Worm (Caenorhabditis elegans) whole organism, early embryonic: Measurements from ENCODE around the gene gcy-34.

ENCODE experiments used
- B0310.2 ChIP-seq: sonication (generic microtip); optimal IDR thresholded peaks from 2 replicates; lab custom pipeline; 2016; ENCODE audit warnings: mild to moderate bottlenecking, missing genetic modification characterization, missing compliant biosample characterization
- F13C5.2 ChIP-seq: sonication (generic microtip); optimal IDR thresholded peaks from 2 replicates; lab custom pipeline; 2017; ENCODE audit warnings: mild to moderate bottlenecking, missing genetic modification characterization, inconsistent platforms, missing compliant biosample characterization
- aly-1 ChIP-seq: sonication (generic microtip); optimal IDR thresholded peaks from 2 replicates; lab custom pipeline; 2016; ENCODE audit warnings: missing genetic modification characterization, missing compliant biosample characterization
- ama-1 ChIP-seq: fragments of 150-350 bp; optimal IDR thresholded peaks from 2 replicates; lab custom pipeline; 2014
- ceh-13 ChIP-seq: fragments of 200-800 bp; sonication (Bioruptor generic); optimal IDR thresholded peaks from 2 replicates; lab custom pipeline; 2018; ENCODE audit warnings: mild to moderate bottlenecking, missing genetic modification characterization, missing compliant biosample characterization
- ceh-36 ChIP-seq: sonication (generic microtip); optimal IDR thresholded peaks from 2 replicates; lab custom pipeline; 2016; ENCODE audit warnings: missing genetic modification characterization, inconsistent platforms, missing compliant biosample characterization
- ets-7 ChIP-seq: sonication (generic microtip); optimal IDR thresholded peaks from 2 replicates; lab custom pipeline; 2016; ENCODE audit warnings: missing genotype, missing genetic modification characterization, missing compliant biosample characterization
- flt-1 ChIP-seq: fragments of 200-800 bp; sonication (Bioruptor generic); IDR thresholded peaks from 2 replicates; pipeline ENCODE4 v1.3.6; 2022; ENCODE audit warnings: missing genetic modification characterization, missing compliant biosample characterization
- hmbx-1 ChIP-seq: sonication (generic microtip); optimal IDR thresholded peaks from 2 replicates; lab custom pipeline; 2016; ENCODE audit warnings: mild to moderate bottlenecking, missing genetic modification characterization, missing compliant biosample characterization
- hmg-4 ChIP-seq: fragments of 200-800 bp; sonication (Bioruptor generic); optimal IDR thresholded peaks from 2 replicates; lab custom pipeline; 2018; ENCODE audit warnings: mild to moderate bottlenecking, missing genetic modification characterization, missing compliant biosample characterization
- hnd-1 ChIP-seq: sonication (generic microtip); optimal IDR thresholded peaks from 2 replicates; lab custom pipeline; 2016; ENCODE audit warnings: missing genetic modification characterization, missing compliant biosample characterization
- pes-1 ChIP-seq: fragments of 200-800 bp; sonication (Bioruptor generic); IDR thresholded peaks from 2 replicates; pipeline ENCODE4 v1.3.6; 2022; ENCODE audit warnings: missing genetic modification reagents, missing genetic modification characterization, missing compliant biosample characterization
- scrt-1 ChIP-seq: fragments of 200-800 bp; sonication (Bioruptor generic); IDR thresholded peaks from 2 replicates; pipeline ENCODE4 v1.3.6; 2022; ENCODE audit warnings: missing genetic modification characterization, missing compliant biosample characterization
- sea-1 ChIP-seq: fragments of 200-800 bp; sonication (Bioruptor generic); conservative IDR thresholded peaks from 2 replicates; pipeline ENCODE4 v1.3.6; 2022; ENCODE audit warnings: missing genetic modification characterization, missing compliant biosample characterization
- tbx-11 ChIP-seq: fragments of 200-800 bp; sonication (Bioruptor generic); IDR thresholded peaks from 2 replicates; pipeline ENCODE4 v1.3.6; 2022; ENCODE audit warnings: missing genetic modification characterization, missing compliant biosample characterization
- tbx-37 ChIP-seq: fragments of 200-800 bp; sonication (Bioruptor generic); conservative IDR thresholded peaks from 2 replicates; pipeline ENCODE4 v1.3.6; 2022; ENCODE audit warnings: missing genetic modification reagents, missing genetic modification characterization, missing compliant biosample characterization
- tra-4 ChIP-seq: sonication (generic microtip); optimal IDR thresholded peaks from 2 replicates; lab custom pipeline; 2017; ENCODE audit warnings: missing genetic modification characterization, missing compliant biosample characterization

Gene gcy-34

DNA sequence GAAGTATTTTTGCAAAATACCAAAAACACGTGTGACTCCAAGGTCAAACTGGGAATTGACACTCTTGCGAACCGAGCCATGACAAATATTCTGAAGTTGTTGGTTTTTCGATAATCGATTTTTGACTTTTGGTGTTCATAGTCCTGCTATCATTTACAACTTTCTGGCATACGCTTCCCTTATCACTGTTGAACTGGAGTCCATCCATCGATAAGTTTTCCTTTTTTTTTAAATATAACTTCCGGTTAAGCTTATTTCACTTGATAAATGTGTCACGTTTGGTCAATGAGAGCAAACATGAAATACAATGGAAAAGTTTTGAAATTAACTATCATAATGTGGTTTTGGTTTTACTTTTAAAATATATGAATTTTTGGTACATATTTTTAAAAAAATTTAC, 36.0 kb upstream of the gcy-34 start:
- TF ChIP-seq B0310.2: no peak
- TF ChIP-seq tbx-37 (GFP tag; lab: Robert Waterston, UW): no peak
- TF ChIP-seq tbx-11 (GFP tag; lab: Robert Waterston, UW): no peak
- TF ChIP-seq flt-1 (GFP tag; lab: Robert Waterston, UW): no peak
- no peak for TF ChIP-seq hnd-1
- TF ChIP-seq hmbx-1 (tag; lab: Kevin White, UChicago): no peak
- TF ChIP-seq aly-1 (tag; lab: Kevin White, UChicago): no peak
- no peak for TF ChIP-seq scrt-1

DNA sequence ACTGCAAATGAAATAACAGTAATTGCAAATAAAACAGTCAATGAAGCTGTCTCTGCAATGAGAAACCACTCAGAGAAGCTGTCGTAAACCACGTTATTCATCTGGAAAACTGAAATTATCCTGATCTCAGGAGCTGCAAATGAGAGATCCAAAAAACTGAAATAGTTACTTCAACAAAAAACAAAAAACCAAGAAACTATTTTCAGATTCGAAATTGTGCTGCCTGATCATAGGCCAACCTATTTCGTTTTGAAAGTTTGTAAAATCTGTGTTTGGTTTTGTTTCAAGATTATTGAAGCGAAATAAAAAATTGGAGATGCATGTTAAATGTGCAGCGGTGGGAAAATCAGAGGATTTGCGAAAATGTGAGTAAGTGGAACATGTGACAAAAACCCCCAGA, 34.9 kb upstream of the gcy-34 start, which contains the start of gene srv-8:
srv-8 (minus strand) TSS at position 101 of the 400 bp plus-strand sequence.
- no peak for TF ChIP-seq hnd-1
- no peak for TF ChIP-seq sea-1 (GFP tag; lab: Robert Waterston, UW)
- TF ChIP-seq flt-1 (GFP tag; lab: Robert Waterston, UW): no peak

DNA sequence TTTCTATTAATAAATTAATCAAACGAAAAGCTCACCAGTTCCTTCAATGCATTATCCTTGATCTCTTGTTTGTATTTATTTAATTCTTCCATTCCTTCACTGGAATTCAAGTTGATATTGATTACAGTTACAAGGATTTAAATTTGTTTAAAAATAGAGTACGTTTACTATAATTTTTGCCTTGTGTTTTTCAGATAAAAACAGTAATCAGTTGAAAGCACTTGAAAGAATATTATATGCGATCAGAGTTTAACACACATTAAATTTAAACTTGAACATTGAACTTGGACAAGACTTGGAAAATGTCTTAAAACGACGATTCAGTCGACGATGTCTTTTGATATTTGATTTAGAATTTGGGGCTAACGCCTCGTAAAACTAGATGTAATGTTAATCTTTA, 31.8 kb upstream of the gcy-34 start, which contains the start of gene F53F1.6:
F53F1.6 (minus strand) TSS at position 101 of the 400 bp plus-strand sequence.
- TF ChIP-seq hnd-1 (no peak), tbx-11 (GFP tag; lab: Robert Waterston, UW) (no peak), scrt-1 (no peak), hmbx-1 (tag; lab: Kevin White, UChicago) (no peak), aly-1 (tag; lab: Kevin White, UChicago) (no peak), flt-1 (GFP tag; lab: Robert Waterston, UW) (no peak), ets-7 (no peak), tbx-37 (GFP tag; lab: Robert Waterston, UW) (no peak), pes-1 (no peak), hmg-4 (GFP tag; lab: Kevin White, UChicago) (no peak), ceh-13 (GFP tag; lab: Kevin White, UChicago) (no peak), sea-1 (GFP tag; lab: Robert Waterston, UW) (no peak), B0310.2 (no peak), tra-4 (tag; lab: Kevin White, UChicago) (no peak), F13C5.2 (tag; lab: Kevin White, UChicago) (no peak), ama-1 (lab: Kevin White, UChicago) (no peak)

DNA sequence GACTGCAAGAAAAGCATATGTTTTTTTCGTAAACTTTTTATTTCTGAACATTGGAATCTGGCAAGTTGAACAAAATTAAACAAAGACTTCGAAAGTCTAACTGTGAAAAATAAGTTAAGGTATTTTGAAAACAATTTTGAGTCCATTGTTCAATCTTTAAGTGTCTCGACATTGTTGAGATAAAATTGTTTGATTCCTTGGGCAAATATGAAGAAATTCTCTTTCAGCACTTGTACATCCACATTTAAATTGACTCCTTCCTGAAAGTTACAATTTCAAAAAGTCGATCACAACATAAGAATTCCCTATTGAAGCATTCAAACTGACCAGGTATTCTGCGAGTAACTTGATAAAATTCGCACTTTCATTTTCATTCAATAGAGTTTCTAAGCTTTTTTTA, 30.4 kb upstream of the gcy-34 start:
- TF ChIP-seq tbx-37 (GFP tag; lab: Robert Waterston, UW): no peak
- TF ChIP-seq F13C5.2 (tag; lab: Kevin White, UChicago): no peak
- TF ChIP-seq hmg-4 (GFP tag; lab: Kevin White, UChicago): no peak

DNA sequence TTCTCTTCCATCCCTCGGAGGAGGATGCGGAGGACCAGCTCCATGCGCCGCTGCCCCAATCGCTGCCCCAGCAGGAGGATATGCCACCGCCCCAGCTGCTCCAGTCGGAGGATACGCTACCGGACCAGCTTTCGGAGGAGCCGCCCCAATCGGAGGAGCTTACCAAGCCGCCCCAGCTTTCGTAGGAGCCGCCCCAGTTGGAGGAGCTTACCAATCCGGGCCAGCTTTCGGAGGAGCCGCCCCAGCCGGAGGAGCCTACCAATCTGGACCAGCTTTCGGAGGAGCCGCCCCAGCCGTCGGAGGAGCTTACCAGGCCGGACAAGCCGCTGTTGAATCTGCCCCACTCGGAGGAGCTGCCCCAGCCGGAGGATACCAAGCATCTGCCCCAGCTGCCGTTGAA, 29.8 kb upstream of the gcy-34 start:
- peak; percentile 67; the same call in 1 of the 2 replicates for TF ChIP-seq scrt-1
- TF ChIP-seq hnd-1: no peak
- TF ChIP-seq ceh-36 (tag; lab: Kevin White, UChicago): peak; percentile 35
- peak; percentile 18 for TF ChIP-seq aly-1 (tag; lab: Kevin White, UChicago)
- no peak for TF ChIP-seq B0310.2
- TF ChIP-seq hmg-4 (GFP tag; lab: Kevin White, UChicago): no peak
- TF ChIP-seq ceh-13 (GFP tag; lab: Kevin White, UChicago): no peak

DNA sequence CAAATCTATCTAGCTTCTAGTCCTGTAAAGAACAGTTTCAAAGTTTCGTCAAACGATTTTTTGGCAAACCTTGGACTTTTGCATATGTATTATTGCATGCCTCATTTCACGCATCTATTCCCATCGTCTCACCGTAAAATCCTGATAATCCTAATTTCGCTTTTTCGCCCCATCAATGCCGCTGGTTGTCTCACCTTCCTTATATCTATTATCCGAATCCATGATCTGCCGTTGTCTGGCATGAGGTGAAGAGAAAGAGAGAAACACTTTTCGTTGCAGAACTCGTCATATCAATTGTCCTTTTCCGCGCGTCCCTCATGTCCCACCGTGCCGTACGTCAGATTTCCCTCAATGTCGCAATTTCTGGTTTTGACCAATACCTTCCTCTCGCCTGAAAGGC, 28.9 kb upstream of the gcy-34 start, which contains the start of gene cut-2:
cut-2 (plus strand) TSS at position 365 of the 400 bp plus-strand sequence.
- TF ChIP-seq ama-1 (lab: Kevin White, UChicago) (no peak), aly-1 (tag; lab: Kevin White, UChicago) (no peak), ets-7 (no peak), sea-1 (GFP tag; lab: Robert Waterston, UW) (no peak), flt-1 (GFP tag; lab: Robert Waterston, UW) (no peak), hmbx-1 (tag; lab: Kevin White, UChicago) (no peak), hnd-1 (no peak), hmg-4 (GFP tag; lab: Kevin White, UChicago) (no peak), ceh-36 (tag; lab: Kevin White, UChicago) (no peak), ceh-13 (GFP tag; lab: Kevin White, UChicago) (no peak), tbx-37 (GFP tag; lab: Robert Waterston, UW) (no peak), tra-4 (tag; lab: Kevin White, UChicago) (no peak)

DNA sequence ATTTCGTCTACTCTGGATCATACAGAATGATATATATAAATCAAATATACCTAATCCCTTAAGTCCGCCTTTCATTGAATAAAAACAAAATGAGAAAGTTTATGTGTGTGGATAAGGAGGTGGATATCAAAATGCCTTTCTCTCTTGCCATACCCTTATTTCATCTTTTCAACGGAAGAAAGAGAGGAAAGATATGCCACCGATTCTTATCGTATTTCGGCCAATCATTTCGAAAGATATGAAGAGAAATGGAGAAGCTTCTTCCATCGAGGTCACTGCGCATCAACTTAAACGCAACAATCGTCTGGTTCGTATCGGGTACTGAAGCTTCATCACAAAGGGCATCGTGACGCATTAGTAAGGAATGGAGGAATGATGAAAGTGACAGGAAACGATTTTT, 27.6 kb upstream of the gcy-34 start:
- TF ChIP-seq tbx-37 (GFP tag; lab: Robert Waterston, UW) (no peak), B0310.2 (no peak), flt-1 (GFP tag; lab: Robert Waterston, UW) (no peak), ets-7 (no peak), tra-4 (tag; lab: Kevin White, UChicago) (no peak), sea-1 (GFP tag; lab: Robert Waterston, UW) (no peak), hmbx-1 (tag; lab: Kevin White, UChicago) (no peak), pes-1 (no peak), hmg-4 (GFP tag; lab: Kevin White, UChicago) (no peak), ceh-36 (tag; lab: Kevin White, UChicago) (no peak), aly-1 (tag; lab: Kevin White, UChicago) (no peak), ceh-13 (GFP tag; lab: Kevin White, UChicago) (no peak), tbx-11 (GFP tag; lab: Robert Waterston, UW) (no peak), ama-1 (lab: Kevin White, UChicago) (no peak)

DNA sequence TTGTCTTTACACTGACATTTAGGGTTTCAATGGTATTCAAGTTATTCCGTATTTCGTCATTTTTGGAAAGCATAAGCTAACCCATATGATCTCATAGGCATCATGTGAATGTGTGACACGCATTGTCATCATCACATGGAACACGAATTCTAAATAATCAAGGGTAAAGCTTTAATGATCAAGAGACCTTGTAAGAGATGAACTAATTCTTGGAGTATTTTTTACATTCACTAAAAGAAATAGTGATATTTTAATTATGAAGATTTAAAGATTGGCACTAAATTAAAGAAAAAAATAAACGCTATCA, 26.2 kb upstream of the gcy-34 start:
- no peak for TF ChIP-seq B0310.2
- TF ChIP-seq F13C5.2 (tag; lab: Kevin White, UChicago): no peak
- no peak for TF ChIP-seq tbx-11 (GFP tag; lab: Robert Waterston, UW)
- TF ChIP-seq ets-7: no peak
- TF ChIP-seq ceh-13 (GFP tag; lab: Kevin White, UChicago): no peak
- no peak for TF ChIP-seq sea-1 (GFP tag; lab: Robert Waterston, UW)
- no peak for TF ChIP-seq flt-1 (GFP tag; lab: Robert Waterston, UW)
- TF ChIP-seq scrt-1: no peak
- TF ChIP-seq tra-4 (tag; lab: Kevin White, UChicago): no peak
- no peak for TF ChIP-seq pes-1
- TF ChIP-seq hmg-4 (GFP tag; lab: Kevin White, UChicago): no peak
- no peak for TF ChIP-seq ceh-36 (tag; lab: Kevin White, UChicago)
- no peak for TF ChIP-seq hnd-1
- TF ChIP-seq aly-1 (tag; lab: Kevin White, UChicago): no peak
- no peak for TF ChIP-seq hmbx-1 (tag; lab: Kevin White, UChicago)
- TF ChIP-seq tbx-37 (GFP tag; lab: Robert Waterston, UW): no peak
